Worm (Caenorhabditis elegans): ENCODE measurements around the gene amt-1.

The amt-1 gene

DNA sequence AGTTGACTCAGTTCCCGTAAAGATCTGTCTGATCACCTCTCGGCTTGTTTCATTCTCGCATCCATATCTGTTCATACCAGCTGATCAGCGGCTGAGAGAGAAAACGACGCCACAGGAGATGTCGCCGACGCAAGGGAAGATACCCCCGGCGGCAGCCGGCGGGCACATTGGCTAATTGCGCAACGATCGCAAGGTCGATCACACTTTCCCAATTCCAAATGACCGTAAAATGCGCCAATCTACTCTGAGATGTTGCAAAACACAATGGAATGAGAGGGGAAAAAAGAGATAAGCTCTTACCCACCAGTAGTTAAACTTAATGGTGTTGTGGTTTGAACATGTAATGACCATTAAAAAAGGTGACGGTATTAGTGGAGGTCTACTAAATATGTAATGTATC, 20.2 kb upstream of the amt-1 start (continued):
- no peak for TF ChIP-seq unc-86 (tag; optimal IDR thresholded peaks at IDR 0.05)
- no peak for TF ChIP-seq ama-1 (optimal IDR thresholded peaks at IDR 0.05)
- TF ChIP-seq zag-1 (tag; optimal IDR thresholded peaks at IDR 0.05): no peak
- no peak for TF ChIP-seq irx-1 (tag; optimal IDR thresholded peaks at IDR 0.05)
- TF ChIP-seq aha-1 (tag; optimal IDR thresholded peaks at IDR 0.05): no peak
- no peak for TF ChIP-seq lin-39 (tag; optimal IDR thresholded peaks at IDR 0.05)
- TF ChIP-seq unc-62 (GFP tag; optimal IDR thresholded peaks at IDR 0.05): no peak
- no peak for TF ChIP-seq zip-4 (GFP tag; optimal IDR thresholded peaks at IDR 0.05)
- TF ChIP-seq ztf-11 (tag; optimal IDR thresholded peaks at IDR 0.05): no peak
- no peak for TF ChIP-seq lin-13 (GFP tag; optimal IDR thresholded peaks at IDR 0.05)
- TF ChIP-seq nhr-76 (tag; optimal IDR thresholded peaks at IDR 0.05): no peak
- no peak for TF ChIP-seq Y116A8C.19 (tag; optimal IDR thresholded peaks at IDR 0.05; ENCODE audit: borderline replicate concordance)
- TF ChIP-seq skn-1 (tag; optimal IDR thresholded peaks at IDR 0.05): no peak
- TF ChIP-seq efl-1 (optimal IDR thresholded peaks at IDR 0.05): no peak
- no peak for TF ChIP-seq efl-1 (GFP tag; optimal IDR thresholded peaks at IDR 0.05 in 1 of 2)
- no peak for TF ChIP-seq C04F5.9 (tag; optimal IDR thresholded peaks at IDR 0.05)
- no peak for TF ChIP-seq xbp-1 (tag; optimal IDR thresholded peaks at IDR 0.05)
- peak; percentile 31 for TF ChIP-seq snu-23 (GFP tag; optimal IDR thresholded peaks at IDR 0.05)
- peak; percentile 26 for TF ChIP-seq C16A3.4 (tag; optimal IDR thresholded peaks at IDR 0.05)
- no peak for TF ChIP-seq nhr-77 (tag; optimal IDR thresholded peaks at IDR 0.05)
- no peak for TF ChIP-seq pag-3 (tag; optimal IDR thresholded peaks at IDR 0.05; ENCODE audit: borderline replicate concordance, insufficient read depth)
- TF ChIP-seq pax-3 (tag; optimal IDR thresholded peaks at IDR 0.05): no peak
- TF ChIP-seq C34B4.2 (tag; optimal IDR thresholded peaks at IDR 0.05): no peak
- no peak for TF ChIP-seq swsn-7 (tag; optimal IDR thresholded peaks at IDR 0.05)
- TF ChIP-seq nhr-47 (tag; optimal IDR thresholded peaks at IDR 0.05): no peak
- no peak for TF ChIP-seq ceh-90 (tag; optimal IDR thresholded peaks at IDR 0.05)
- peak; percentile 77 for TF ChIP-seq lin-14 (GFP tag; optimal IDR thresholded peaks at IDR 0.05)
- TF ChIP-seq sox-4 (tag; optimal IDR thresholded peaks at IDR 0.05): no peak
- peak in 1 of 2 experiments; percentile 30 for TF ChIP-seq lsy-2 (tag; optimal IDR thresholded peaks at IDR 0.05)
- peak; percentile 56 for TF ChIP-seq nhr-71 (tag; optimal IDR thresholded peaks at IDR 0.05)
- TF ChIP-seq dpl-1 (GFP tag; optimal IDR thresholded peaks at IDR 0.05): peak in 1 of 3 experiments; percentile 3

DNA sequence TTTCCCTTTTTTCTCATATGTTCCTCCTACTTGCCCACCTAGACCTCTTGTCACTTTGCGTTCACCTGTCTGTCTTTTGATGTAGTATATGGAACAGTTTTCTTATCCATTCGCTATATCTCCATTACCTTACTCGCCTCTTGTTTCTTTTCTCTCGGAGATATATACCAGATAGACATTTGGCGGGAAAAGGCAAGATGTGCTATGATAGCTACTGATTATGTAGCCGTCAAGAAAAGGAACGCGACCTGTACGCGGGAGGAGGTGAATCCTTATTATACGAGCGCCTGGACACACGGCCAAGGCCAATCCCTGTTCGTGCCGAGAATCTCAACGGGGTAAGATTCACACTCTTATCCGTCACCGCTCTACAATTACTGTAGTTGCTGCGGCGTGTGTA, 18.2 kb upstream of the amt-1 start:
- TF ChIP-seq elt-3 (tag; optimal IDR thresholded peaks at IDR 0.05) (no peak), tbx-2 (tag; optimal IDR thresholded peaks at IDR 0.05) (no peak), dpl-1 (GFP tag; optimal IDR thresholded peaks at IDR 0.05) (no peak), fkh-8 (tag; optimal IDR thresholded peaks at IDR 0.05) (no peak), efl-3 (GFP tag; optimal IDR thresholded peaks at IDR 0.05) (no peak), nhr-12 (tag; optimal IDR thresholded peaks at IDR 0.05) (no peak)

DNA sequence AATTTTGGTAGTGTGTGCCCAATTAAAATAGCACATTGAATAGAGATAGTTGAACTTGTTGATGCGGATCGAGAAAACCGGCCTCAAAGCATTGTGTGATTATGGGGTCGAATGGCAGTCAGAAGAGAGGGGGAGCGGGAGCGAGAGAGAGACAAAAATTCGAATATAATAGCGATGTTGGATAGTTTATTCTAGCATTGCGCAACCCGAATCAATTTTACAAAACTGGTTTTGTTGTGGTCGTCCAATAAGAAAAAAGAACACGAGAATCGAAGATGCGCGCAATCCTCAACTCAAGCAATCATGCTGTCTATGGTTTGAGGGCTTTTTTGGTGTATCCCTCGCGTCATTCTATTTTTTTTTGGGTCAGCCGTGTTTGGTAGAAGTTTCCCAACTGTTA, 17.7 kb upstream of the amt-1 start:
- no peak for TF ChIP-seq efl-1 (optimal IDR thresholded peaks at IDR 0.05)
- peak in 1 of 2 experiments; percentile 32 for TF ChIP-seq efl-1 (GFP tag; optimal IDR thresholded peaks at IDR 0.05 in 1 of 2)
- peak in 1 of 2 experiments; percentile 11 for TF ChIP-seq mdl-1 (tag; optimal IDR thresholded peaks at IDR 0.05)
- TF ChIP-seq nhr-85 (tag): peak; percentile 88
- TF ChIP-seq pag-3 (tag; optimal IDR thresholded peaks at IDR 0.05; ENCODE audit: borderline replicate concordance, insufficient read depth): no peak
- TF ChIP-seq lsy-2 (tag; optimal IDR thresholded peaks at IDR 0.05): peak in 1 of 2 experiments; percentile 13
- peak; percentile 32 for TF ChIP-seq blmp-1 (tag; optimal IDR thresholded peaks at IDR 0.05)
- peak; percentile 72 for TF ChIP-seq lin-14 (GFP tag; optimal IDR thresholded peaks at IDR 0.05)
- TF ChIP-seq nhr-11 (tag; optimal IDR thresholded peaks at IDR 0.05): no peak
- TF ChIP-seq C34B4.2 (tag; optimal IDR thresholded peaks at IDR 0.05): no peak
- TF ChIP-seq grh-1 (GFP tag; IDR thresholded peaks at IDR 0.05): peak; percentile 87
- TF ChIP-seq lin-35 (GFP tag; optimal IDR thresholded peaks at IDR 0.05): peak in 1 of 2 experiments; percentile 40
- no peak for TF ChIP-seq sup-37 (GFP tag; optimal IDR thresholded peaks at IDR 0.05)
- TF ChIP-seq nhr-71 (tag; optimal IDR thresholded peaks at IDR 0.05): peak; percentile 27
- TF ChIP-seq zag-1 (tag; optimal IDR thresholded peaks at IDR 0.05): no peak
- TF ChIP-seq snu-23 (GFP tag; optimal IDR thresholded peaks at IDR 0.05): peak; percentile 17

All from whole organism, L1 larva.